Worm (Caenorhabditis elegans) whole organism, L4 larva: ENCODE measurements around the gene nhr-111.

Source experiments
- F26F4.8 ChIP-seq: fragments of 200-800 bp; sonication (Bioruptor generic); conservative IDR thresholded peaks from 2 replicates; pipeline ENCODE4 v1.3.6; 2022; ENCODE audit warnings: missing genetic modification characterization, missing compliant biosample characterization
- F49E8.2 ChIP-seq: sonication (generic microtip); optimal IDR thresholded peaks from 2 replicates; lab custom pipeline; 2016; ENCODE audit warnings: missing compliant biosample characterization, mild to moderate bottlenecking, missing genetic modification characterization, borderline replicate concordance
- ces-1 ChIP-seq: fragments of 150-350 bp; sonication (generic microtip); optimal IDR thresholded peaks from 4 replicates; lab custom pipeline; 2014; ENCODE audit warnings: missing biosample characterization, missing genetic modification reagents, missing genetic modification characterization
- hlh-30 ChIP-seq: sonication (generic microtip); optimal IDR thresholded peaks from 2 replicates; lab custom pipeline; 2017; ENCODE audit warnings: antibody characterized with exemption, mild to moderate bottlenecking, missing genetic modification characterization, missing compliant biosample characterization; ENCODE audit not compliant: insufficient read depth
- lin-39 ChIP-seq: fragments of 150-350 bp; optimal IDR thresholded peaks from 2 replicates; lab custom pipeline; 2014; ENCODE audit warnings: missing biosample characterization, missing genetic modification reagents, missing genetic modification characterization
- nhr-11 ChIP-seq: fragments of 150-350 bp; optimal IDR thresholded peaks from 2 replicates; lab custom pipeline; 2014; ENCODE audit warnings: missing biosample characterization, missing genetic modification characterization
- nhr-25 ChIP-seq: sonication (generic microtip); optimal IDR thresholded peaks from 2 replicates; lab custom pipeline; 2017; ENCODE audit warnings: missing genetic modification characterization, mild to moderate bottlenecking, missing compliant biosample characterization, antibody characterized with exemption, moderate library complexity, borderline replicate concordance; ENCODE audit not compliant: insufficient read depth
- nhr-76 ChIP-seq: fragments of 150-350 bp; optimal IDR thresholded peaks from 2 replicates; lab custom pipeline; 2014; ENCODE audit warnings: missing biosample characterization, missing genetic modification characterization
- sdz-12 ChIP-seq: fragments of 200-800 bp; sonication (Bioruptor generic); optimal IDR thresholded peaks from 2 replicates; lab custom pipeline; 2018; ENCODE audit warnings: mild to moderate bottlenecking, missing genetic modification characterization, missing compliant biosample characterization
- unc-62 ChIP-seq, 3 experiments: fragments of 150-350 bp in 1 of 3; sonication (generic microtip); optimal IDR thresholded peaks in 2 of 3; peaks in 1 of 3; 1 replicate in 1 of 3; 2 replicates in 2 of 3; lab custom pipeline; 2014 to 2017; ENCODE audit warnings: missing biosample characterization in 3 of 3, missing genetic modification characterization in 3 of 3, missing genetic modification reagents in 3 of 3, missing genotype in 1 of 3
- zag-1 ChIP-seq: fragments of 150-350 bp; optimal IDR thresholded peaks from 2 replicates; lab custom pipeline; 2014; ENCODE audit warnings: missing biosample characterization, missing genetic modification characterization

DNA sequence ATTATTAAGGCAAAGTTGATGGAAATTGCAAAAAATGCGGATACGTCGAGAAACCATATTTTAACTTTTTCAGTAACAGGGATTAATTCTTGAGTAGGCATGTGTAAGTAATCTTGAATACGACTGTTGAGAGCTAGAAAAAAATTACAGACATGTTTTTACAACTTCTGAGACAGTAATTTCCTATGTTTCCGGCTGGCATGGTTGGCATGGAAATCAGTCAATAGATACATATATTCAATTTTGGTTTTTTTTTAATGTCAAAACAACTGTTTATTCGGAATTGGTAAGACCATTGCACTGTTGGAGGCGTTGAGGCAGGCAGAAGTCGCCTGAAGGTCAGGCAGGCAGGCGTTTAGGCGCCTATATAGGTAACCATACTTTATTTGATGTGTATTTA, 28.7 kb upstream of the nhr-111 start, which contains the start of gene str-254:
- TF ChIP-seq unc-62 (GFP tag; optimal IDR thresholded peaks at IDR 0.05 in 1 of 2; lab: Kevin White, UChicago) (no peak), unc-62 (tag; optimal IDR thresholded peaks at IDR 0.05; lab: Kevin White, UChicago) (no peak), nhr-76 (no peak), F26F4.8 (GFP tag; lab: Robert Waterston, UW) (no peak), hlh-30 (tag; lab: Kevin White, UChicago) (no peak), F49E8.2 (no peak), zag-1 (tag; lab: Kevin White, UChicago) (no peak), nhr-11 (tag; lab: Kevin White, UChicago) (no peak), sdz-12 (no peak), nhr-25 (no peak), lin-39 (tag; lab: Kevin White, UChicago) (no peak), ces-1 (GFP tag; lab: Kevin White, UChicago) (no peak)
